Worm (Caenorhabditis elegans) whole organism, late embryonic: ENCODE measurements around the gene htas-1.

ENCODE experiments used
- C08G9.2 ChIP-seq: sonication (generic microtip); optimal IDR thresholded peaks from 2 replicates; lab custom pipeline; 2016; ENCODE audit warnings: mild to moderate bottlenecking, missing genetic modification characterization, moderate library complexity, missing compliant biosample characterization
- K02D7.2 ChIP-seq: sonication (generic microtip); optimal IDR thresholded peaks from 2 replicates; lab custom pipeline; 2017; ENCODE audit warnings: mild to moderate bottlenecking, missing genetic modification characterization, missing compliant biosample characterization
- K09A11.1 ChIP-seq: sonication (generic microtip); optimal IDR thresholded peaks from 2 replicates; lab custom pipeline; 2017; ENCODE audit warnings: antibody characterized with exemption, mild to moderate bottlenecking, missing genetic modification characterization, missing compliant biosample characterization; ENCODE audit not compliant: insufficient read depth
- T23F11.4 ChIP-seq: fragments of 200-800 bp; sonication (Bioruptor generic); optimal IDR thresholded peaks from 2 replicates; lab custom pipeline; 2018; ENCODE audit warnings: mild to moderate bottlenecking, missing genetic modification characterization, missing compliant biosample characterization
- ahr-1 ChIP-seq: sonication (generic microtip); optimal IDR thresholded peaks from 2 replicates; lab custom pipeline; 2016; ENCODE audit warnings: missing genetic modification characterization, missing compliant biosample characterization
- ceh-18 ChIP-seq: sonication (generic microtip); optimal IDR thresholded peaks from 2 replicates; lab custom pipeline; 2016; ENCODE audit warnings: missing genetic modification characterization, missing compliant biosample characterization
- ceh-19 ChIP-seq: fragments of 200-800 bp; sonication (Bioruptor generic); optimal IDR thresholded peaks from 2 replicates; lab custom pipeline; 2018; ENCODE audit warnings: mild to moderate bottlenecking, missing genetic modification characterization, missing compliant biosample characterization
- ceh-24 ChIP-seq: sonication (generic microtip); optimal IDR thresholded peaks from 2 replicates; lab custom pipeline; 2016; ENCODE audit warnings: mild to moderate bottlenecking, missing genetic modification characterization, missing compliant biosample characterization
- ceh-30 ChIP-seq: fragments of 150-350 bp; optimal IDR thresholded peaks from 2 replicates; lab custom pipeline; 2014; ENCODE audit warnings: missing biosample characterization, missing genetic modification characterization
- ceh-31 ChIP-seq: sonication (generic microtip); optimal IDR thresholded peaks from 2 replicates; lab custom pipeline; 2016; ENCODE audit warnings: missing genetic modification characterization, missing compliant biosample characterization
- ceh-34 ChIP-seq: sonication (generic microtip); optimal IDR thresholded peaks from 2 replicates; lab custom pipeline; 2016; ENCODE audit warnings: mild to moderate bottlenecking, missing genetic modification characterization, missing compliant biosample characterization
- ceh-48 ChIP-seq: sonication (generic microtip); optimal IDR thresholded peaks from 2 replicates; lab custom pipeline; 2016; ENCODE audit warnings: missing genetic modification characterization, inconsistent platforms, missing compliant biosample characterization
- ceh-9 ChIP-seq: sonication (generic microtip); optimal IDR thresholded peaks from 2 replicates; lab custom pipeline; 2016; ENCODE audit warnings: mild to moderate bottlenecking, missing genetic modification characterization, inconsistent platforms, missing compliant biosample characterization
- che-1 ChIP-seq: sonication (generic microtip); optimal IDR thresholded peaks from 2 replicates; lab custom pipeline; 2016; ENCODE audit warnings: mild to moderate bottlenecking, missing genetic modification characterization, missing compliant biosample characterization
- elt-2 ChIP-seq: sonication (generic microtip); optimal IDR thresholded peaks from 2 replicates; lab custom pipeline; 2016; ENCODE audit warnings: missing genetic modification reagents, missing genetic modification characterization, missing compliant biosample characterization
- elt-4 ChIP-seq: sonication (generic microtip); optimal IDR thresholded peaks from 2 replicates; lab custom pipeline; 2016; ENCODE audit warnings: missing genetic modification characterization, missing compliant biosample characterization
- ets-4 ChIP-seq: sonication (generic microtip); optimal IDR thresholded peaks from 2 replicates; lab custom pipeline; 2016; ENCODE audit warnings: missing genetic modification characterization, missing compliant biosample characterization
- eyg-1 ChIP-seq: sonication (generic microtip); optimal IDR thresholded peaks from 2 replicates; lab custom pipeline; 2016; ENCODE audit warnings: missing genotype, missing genetic modification characterization, missing compliant biosample characterization
- fax-1 ChIP-seq: sonication (generic microtip); optimal IDR thresholded peaks from 2 replicates; lab custom pipeline; 2016; ENCODE audit warnings: missing genotype, missing genetic modification characterization, missing compliant biosample characterization
- gmeb-2 ChIP-seq: sonication (generic microtip); optimal IDR thresholded peaks from 2 replicates; lab custom pipeline; 2016; ENCODE audit warnings: missing genetic modification characterization, inconsistent platforms, missing compliant biosample characterization
- hlh-8 ChIP-seq: sonication (generic microtip); optimal IDR thresholded peaks from 2 replicates; lab custom pipeline; 2016; ENCODE audit warnings: missing genotype, missing genetic modification characterization, missing compliant biosample characterization
- lim-6 ChIP-seq: sonication (generic microtip); optimal IDR thresholded peaks from 2 replicates; lab custom pipeline; 2016; ENCODE audit warnings: missing genetic modification characterization, missing compliant biosample characterization
- madf-2 ChIP-seq: sonication (generic microtip); optimal IDR thresholded peaks from 2 replicates; lab custom pipeline; 2017; ENCODE audit warnings: missing genetic modification characterization, missing compliant biosample characterization
- mec-3 ChIP-seq: sonication (generic microtip); optimal IDR thresholded peaks from 2 replicates; lab custom pipeline; 2016; ENCODE audit warnings: borderline replicate concordance, missing genetic modification characterization, missing compliant biosample characterization
- nhr-11 ChIP-seq: fragments of 150-350 bp; optimal IDR thresholded peaks from 2 replicates; lab custom pipeline; 2014; ENCODE audit warnings: missing biosample characterization, missing genetic modification characterization
- odd-2 ChIP-seq: sonication (generic microtip); optimal IDR thresholded peaks from 2 replicates; lab custom pipeline; 2017; ENCODE audit warnings: antibody characterized with exemption, mild to moderate bottlenecking, missing genetic modification characterization, missing compliant biosample characterization
- pag-3 ChIP-seq: sonication (generic microtip); optimal IDR thresholded peaks from 2 replicates; lab custom pipeline; 2016; ENCODE audit warnings: missing compliant biosample characterization, missing genetic modification characterization, borderline replicate concordance
- pat-9 ChIP-seq: fragments of 200-800 bp; sonication (Bioruptor generic); optimal IDR thresholded peaks from 2 replicates; lab custom pipeline; 2018; ENCODE audit warnings: mild to moderate bottlenecking, missing genetic modification characterization, moderate library complexity, missing compliant biosample characterization
- pax-1 ChIP-seq: fragments of 150-350 bp; optimal IDR thresholded peaks from 2 replicates; lab custom pipeline; 2014; ENCODE audit warnings: missing biosample characterization, missing genetic modification characterization
- pha-2 ChIP-seq: sonication (generic microtip); optimal IDR thresholded peaks from 2 replicates; lab custom pipeline; 2017; ENCODE audit warnings: mild to moderate bottlenecking, missing genetic modification characterization, missing compliant biosample characterization
- pros-1 ChIP-seq: fragments of 150-350 bp; optimal IDR thresholded peaks from 2 replicates; lab custom pipeline; 2014; ENCODE audit warnings: missing biosample characterization, missing genetic modification reagents, missing genetic modification characterization
- ref-2 ChIP-seq: sonication (generic microtip); optimal IDR thresholded peaks from 2 replicates; lab custom pipeline; 2016; ENCODE audit warnings: missing genetic modification characterization, missing compliant biosample characterization
- rnt-1 ChIP-seq: sonication (generic microtip); optimal IDR thresholded peaks from 2 replicates; lab custom pipeline; 2016; ENCODE audit warnings: missing genetic modification characterization, missing compliant biosample characterization
- sox-2 ChIP-seq: fragments of 200-800 bp; sonication (Bioruptor generic); IDR thresholded peaks from 2 replicates; pipeline ENCODE4 v1.3.6; 2022; ENCODE audit warnings: missing genetic modification reagents, missing genetic modification characterization, missing compliant biosample characterization
- sox-4 ChIP-seq: sonication (generic microtip); optimal IDR thresholded peaks from 2 replicates; lab custom pipeline; 2017; ENCODE audit warnings: mild to moderate bottlenecking, missing genetic modification characterization, inconsistent platforms, missing compliant biosample characterization
- tbx-7 ChIP-seq: sonication (generic microtip); optimal IDR thresholded peaks from 2 replicates; lab custom pipeline; 2016; ENCODE audit warnings: missing genotype, missing genetic modification characterization, missing compliant biosample characterization
- unc-3 ChIP-seq, 2 experiments: fragments of 200-800 bp in 1 of 2; sonication (Bioruptor generic) in 1 of 2; sonication (generic microtip) in 1 of 2; conservative IDR thresholded peaks in 1 of 2; optimal IDR thresholded peaks in 1 of 2; 2 replicates each; pipeline versions ENCODE4 v1.3.6 to Lab custom; 2016 to 2022; ENCODE audit warnings: missing compliant biosample characterization in 2 of 2, missing genetic modification characterization in 2 of 2, missing genetic modification reagents in 1 of 2
- unc-42 ChIP-seq: sonication (generic microtip); optimal IDR thresholded peaks from 2 replicates; lab custom pipeline; 2016; ENCODE audit warnings: missing genotype, missing genetic modification characterization, missing compliant biosample characterization
- unc-55 ChIP-seq: sonication (generic microtip); optimal IDR thresholded peaks from 2 replicates; lab custom pipeline; 2017; ENCODE audit warnings: missing biosample characterization, missing genetic modification reagents, missing genetic modification characterization
- unc-86 ChIP-seq: sonication (generic microtip); optimal IDR thresholded peaks from 2 replicates; lab custom pipeline; 2016; ENCODE audit warnings: missing genetic modification characterization, missing compliant biosample characterization

htas-1 gene

ce11 chrIV:9697869-9698268, 14.5 kb upstream of the htas-1 start:
- TF ChIP-seq ets-4: no peak
- no peak for TF ChIP-seq ceh-18
- TF ChIP-seq odd-2 (tag; lab: Kevin White, UChicago): no peak
- no peak for TF ChIP-seq ref-2 (tag; lab: Kevin White, UChicago)
- no peak for TF ChIP-seq sox-2
- no peak for TF ChIP-seq che-1
- TF ChIP-seq lim-6 (tag; lab: Kevin White, UChicago): no peak
- TF ChIP-seq tbx-7 (tag; lab: Kevin White, UChicago): no peak
- TF ChIP-seq unc-86 (tag; lab: Kevin White, UChicago): no peak
- TF ChIP-seq unc-3 (GFP tag; conservative IDR thresholded peaks at IDR 0.05; lab: Robert Waterston, UW): no peak
- TF ChIP-seq unc-3 (tag; optimal IDR thresholded peaks at IDR 0.05; lab: Kevin White, UChicago): no peak
- TF ChIP-seq ceh-19 (GFP tag; lab: Kevin White, UChicago): no peak

ce11 chrIV:9696513-9696912, 13.2 kb upstream of the htas-1 start:
- TF ChIP-seq eyg-1 (no peak), C08G9.2 (no peak), ceh-31 (no peak), pag-3 (tag; lab: Kevin White, UChicago) (no peak), sox-4 (tag; lab: Kevin White, UChicago) (no peak), ceh-19 (GFP tag; lab: Kevin White, UChicago) (no peak), unc-55 (GFP tag; lab: Kevin White, UChicago) (no peak), hlh-8 (tag; lab: Kevin White, UChicago) (no peak), ceh-24 (tag; lab: Kevin White, UChicago) (no peak), mec-3 (tag; lab: Kevin White, UChicago) (no peak), ahr-1 (tag; lab: Kevin White, UChicago) (no peak), rnt-1 (no peak), madf-2 (tag; lab: Kevin White, UChicago) (no peak), pros-1 (tag; lab: Kevin White, UChicago) (no peak), K02D7.2 (tag; lab: Kevin White, UChicago) (no peak)

- TF ChIP-seq unc-42 (no peak), pat-9 (tag; lab: Kevin White, UChicago) (no peak), elt-4 (tag; lab: Kevin White, UChicago) (no peak), pros-1 (tag; lab: Kevin White, UChicago) (no peak), pax-1 (tag; lab: Kevin White, UChicago) (no peak), ceh-34 (no peak), T23F11.4 (GFP tag; lab: Kevin White, UChicago) (no peak), ceh-18 (no peak), ceh-9 (tag; lab: Kevin White, UChicago) (no peak), C08G9.2 (no peak), nhr-11 (no peak), K02D7.2 (tag; lab: Kevin White, UChicago) (no peak), ceh-24 (tag; lab: Kevin White, UChicago) (no peak), gmeb-2 (no peak), fax-1 (tag; lab: Kevin White, UChicago) (no peak), ceh-19 (GFP tag; lab: Kevin White, UChicago) (no peak), ceh-30 (no peak), K09A11.1 (tag; lab: Kevin White, UChicago) (no peak)
Measured at ce11 chrIV:9692874-9693273, 9.5 kb upstream of the htas-1 start, which contains the start of gene twk-9. TSS of gene twk-9 (plus strand) at chrIV:9693174.

- TF ChIP-seq unc-86 (tag; lab: Kevin White, UChicago) (no peak), che-1 (no peak), pha-2 (tag; lab: Kevin White, UChicago) (no peak), elt-2 (no peak), K02D7.2 (tag; lab: Kevin White, UChicago) (no peak), ceh-19 (GFP tag; lab: Kevin White, UChicago) (no peak), ceh-48 (tag; lab: Kevin White, UChicago) (no peak), odd-2 (tag; lab: Kevin White, UChicago) (no peak)
Measured at ce11 chrIV:9690644-9691043, 7.3 kb upstream of the htas-1 start, which contains the start of gene sdz-36. TSS of gene sdz-36 (plus strand) at chrIV:9690944.
